Fruit fly (Drosophila melanogaster) whole organism, prepupa: ENCODE results near the gene Sar1.

Experiments used
- Blimp-1 ChIP-seq: fragments of 200-800 bp; sonication (Bioruptor generic); optimal IDR thresholded peaks from 3 replicates; lab custom pipeline; 2017; ENCODE audit warnings: missing biosample characterization, missing genetic modification characterization, mild to moderate bottlenecking, moderate library complexity, missing genetic modification reagents
- CG10631 ChIP-seq: fragments of 200-800 bp; sonication (Bioruptor generic); optimal IDR thresholded peaks from 2 replicates; lab custom pipeline; 2016; ENCODE audit warnings: missing biosample characterization, missing genetic modification characterization
- CG10669 ChIP-seq: fragments of 200-800 bp; sonication (Bioruptor generic); optimal IDR thresholded peaks from 3 replicates; lab custom pipeline; 2018; ENCODE audit warnings: missing biosample characterization, mild to moderate bottlenecking, missing genetic modification characterization, moderate library complexity
- CG11294 ChIP-seq: fragments of 200-800 bp; sonication (Bioruptor generic); IDR thresholded peaks from 2 replicates; pipeline ENCODE4 v1.3.6; 2022; ENCODE audit warnings: missing biosample characterization, missing genetic modification characterization
- CG11762 ChIP-seq: fragments of 200-800 bp; sonication (Bioruptor generic); optimal IDR thresholded peaks from 3 replicates; lab custom pipeline; 2016; ENCODE audit warnings: missing biosample characterization, missing genetic modification characterization; ENCODE audit not compliant: insufficient read depth
- CG15336 ChIP-seq: fragments of 200-800 bp; sonication (Bioruptor generic); IDR thresholded peaks from 2 replicates; pipeline ENCODE4 v1.3.6; 2022; ENCODE audit warnings: missing biosample characterization, missing genetic modification characterization
- CG1621 ChIP-seq: fragments of 200-800 bp; sonication (Bioruptor generic); optimal IDR thresholded peaks from 3 replicates; lab custom pipeline; 2018; ENCODE audit warnings: missing biosample characterization, mild to moderate bottlenecking, missing genetic modification characterization
- CG3032 ChIP-seq: fragments of 200-800 bp; optimal IDR thresholded peaks from 2 replicates; lab custom pipeline; 2019; ENCODE audit warnings: missing biosample characterization, mild to moderate bottlenecking, missing genetic modification characterization, moderate library complexity
- CG32006 ChIP-seq: fragments of 200-800 bp; sonication (Bioruptor generic); optimal IDR thresholded peaks from 3 replicates; lab custom pipeline; 2017; ENCODE audit warnings: missing biosample characterization, mild to moderate bottlenecking, missing genetic modification characterization
- CG4318 ChIP-seq: fragments of 200-800 bp; sonication (Bioruptor generic); optimal IDR thresholded peaks from 3 replicates; lab custom pipeline; 2017; ENCODE audit warnings: missing biosample characterization, mild to moderate bottlenecking, missing genetic modification characterization
- CG6792 ChIP-seq: fragments of 200-800 bp; sonication (Bioruptor generic); optimal IDR thresholded peaks from 3 replicates; lab custom pipeline; 2016; ENCODE audit warnings: missing biosample characterization, missing genetic modification characterization
- CG6854 ChIP-seq: fragments of 200-800 bp; sonication (Bioruptor generic); optimal IDR thresholded peaks from 2 replicates; lab custom pipeline; 2017; ENCODE audit warnings: missing biosample characterization, mild to moderate bottlenecking, missing genetic modification characterization
- CG7368 ChIP-seq: fragments of 200-800 bp; sonication (Bioruptor generic); optimal IDR thresholded peaks from 3 replicates; lab custom pipeline; 2016; ENCODE audit warnings: missing biosample characterization, missing genetic modification characterization
- CG8119 ChIP-seq: fragments of 200-800 bp; sonication (Bioruptor generic); IDR thresholded peaks from 3 replicates; pipeline ENCODE4 v1.3.6; 2022; ENCODE audit warnings: missing biosample characterization, missing genetic modification characterization
- CG8319 ChIP-seq: fragments of 200-800 bp; sonication (Bioruptor generic); optimal IDR thresholded peaks from 3 replicates; lab custom pipeline; 2016; ENCODE audit warnings: missing biosample characterization, missing genetic modification characterization
- CG8632 ChIP-seq: fragments of 200-800 bp; sonication (Bioruptor generic); optimal IDR thresholded peaks from 3 replicates; lab custom pipeline; 2016; ENCODE audit warnings: missing biosample characterization, missing genetic modification characterization
- Eip75B ChIP-seq: fragments of 200-800 bp; sonication (Bioruptor generic); optimal IDR thresholded peaks from 3 replicates; lab custom pipeline; 2016; ENCODE audit warnings: missing biosample characterization, missing genetic modification characterization
- Eip78C ChIP-seq: fragments of 200-800 bp; sonication (Bioruptor generic); peaks from one replicate; lab custom pipeline; 2016; ENCODE audit warnings: missing biosample characterization, missing genetic modification characterization
- Eip93F ChIP-seq: fragments of 200-800 bp; sonication (Bioruptor generic); optimal IDR thresholded peaks from 2 replicates; lab custom pipeline; 2016; ENCODE audit warnings: missing biosample characterization, mild to moderate bottlenecking, missing genetic modification characterization
- Ets96B ChIP-seq: fragments of 200-800 bp; optimal IDR thresholded peaks from 2 replicates; lab custom pipeline; 2019; ENCODE audit warnings: missing biosample characterization, mild to moderate bottlenecking, missing genetic modification characterization, moderate library complexity
- Gug ChIP-seq: fragments of 200-800 bp; sonication (Bioruptor generic); IDR thresholded peaks from 2 replicates; pipeline ENCODE4 v1.3.6; 2022; ENCODE audit warnings: missing biosample characterization, missing genetic modification characterization
- Hr38 ChIP-seq: sonication (Bioruptor generic); optimal IDR thresholded peaks from 2 replicates; lab custom pipeline; 2016; ENCODE audit warnings: missing biosample characterization, missing genetic modification characterization
- Hr4 ChIP-seq: fragments of 200-800 bp; sonication (Bioruptor generic); optimal IDR thresholded peaks from 3 replicates; lab custom pipeline; 2016; ENCODE audit warnings: missing biosample characterization, missing genetic modification characterization
- Lpt ChIP-seq: fragments of 200-800 bp; sonication (Bioruptor generic); optimal IDR thresholded peaks from 3 replicates; lab custom pipeline; 2016; ENCODE audit warnings: missing biosample characterization, missing genetic modification characterization
- Met ChIP-seq: fragments of 200-800 bp; sonication (Bioruptor generic); optimal IDR thresholded peaks from 3 replicates; lab custom pipeline; 2016; ENCODE audit warnings: missing biosample characterization, missing genetic modification characterization
- Smox ChIP-seq: fragments of 200-800 bp; sonication (Bioruptor generic); optimal IDR thresholded peaks from 3 replicates; lab custom pipeline; 2016; ENCODE audit warnings: missing biosample characterization, missing genetic modification characterization
- Sox102F ChIP-seq: fragments of 200-800 bp; sonication (Bioruptor generic); optimal IDR thresholded peaks from 2 replicates; lab custom pipeline; 2016; ENCODE audit warnings: missing biosample characterization, mild to moderate bottlenecking, missing genetic modification characterization
- achi ChIP-seq: fragments of 200-800 bp; sonication (Bioruptor generic); optimal IDR thresholded peaks from 3 replicates; lab custom pipeline; 2016; ENCODE audit warnings: missing biosample characterization, missing genetic modification characterization
- acj6 ChIP-seq: fragments of 200-800 bp; sonication (Bioruptor generic); optimal IDR thresholded peaks from 3 replicates; lab custom pipeline; 2016; ENCODE audit warnings: missing biosample characterization, missing genetic modification characterization
- cyc ChIP-seq: fragments of 200-800 bp; sonication (Bioruptor generic); optimal IDR thresholded peaks from 3 replicates; lab custom pipeline; 2016; ENCODE audit warnings: missing biosample characterization, missing genetic modification characterization
- dsx ChIP-seq: fragments of 200-800 bp; optimal IDR thresholded peaks from 3 replicates; lab custom pipeline; 2019; ENCODE audit warnings: missing biosample characterization, mild to moderate bottlenecking, missing genetic modification characterization, moderate library complexity; ENCODE audit not compliant: poor library complexity, severe bottlenecking
- eg ChIP-seq: fragments of 200-800 bp; sonication (Bioruptor generic); IDR thresholded peaks from 3 replicates; pipeline ENCODE4 v1.3.6; 2022; ENCODE audit warnings: missing biosample characterization, missing genetic modification characterization
- esn ChIP-seq: fragments of 200-800 bp; sonication (Bioruptor generic); optimal IDR thresholded peaks from 2 replicates; lab custom pipeline; 2016; ENCODE audit warnings: missing biosample characterization, mild to moderate bottlenecking, missing genetic modification characterization, moderate library complexity
- fd59A ChIP-seq: fragments of 200-800 bp; sonication (Bioruptor generic); optimal IDR thresholded peaks from 2 replicates; lab custom pipeline; 2017; ENCODE audit warnings: missing biosample characterization, mild to moderate bottlenecking, missing genetic modification characterization, missing genetic modification reagents
- lz ChIP-seq: fragments of 200-800 bp; sonication (Bioruptor generic); optimal IDR thresholded peaks from 3 replicates; lab custom pipeline; 2016; ENCODE audit warnings: missing biosample characterization, missing genetic modification characterization
- net ChIP-seq: fragments of 200-800 bp; sonication (Bioruptor generic); optimal IDR thresholded peaks from 3 replicates; lab custom pipeline; 2016; ENCODE audit warnings: missing biosample characterization, missing genetic modification characterization
- pdm3 ChIP-seq: fragments of 200-800 bp; sonication (Bioruptor generic); optimal IDR thresholded peaks from 3 replicates; lab custom pipeline; 2016; ENCODE audit warnings: missing biosample characterization, missing genetic modification characterization
- salr ChIP-seq, 2 experiments: fragments of 200-800 bp; sonication (Bioruptor generic); optimal IDR thresholded peaks; 3 replicates each; lab custom pipeline; 2016 to 2018; ENCODE audit warnings: missing biosample characterization in 2 of 2, missing genetic modification characterization in 2 of 2, mild to moderate bottlenecking in 1 of 2
- spab ChIP-seq: fragments of 200-800 bp; sonication (Bioruptor generic); optimal IDR thresholded peaks from 2 replicates; lab custom pipeline; 2017; ENCODE audit warnings: missing biosample characterization, mild to moderate bottlenecking, missing genetic modification characterization, missing genetic modification reagents
- ss ChIP-seq, 2 experiments: fragments of 200-800 bp; sonication (Bioruptor generic); optimal IDR thresholded peaks; 2 replicates in 1 of 2; 3 replicates in 1 of 2; lab custom pipeline; 2017 to 2018; ENCODE audit warnings: mild to moderate bottlenecking in 2 of 2, missing biosample characterization in 2 of 2, missing genetic modification characterization in 2 of 2, moderate library complexity in 1 of 2
- topi ChIP-seq: fragments of 200-800 bp; sonication (Bioruptor generic); optimal IDR thresholded peaks from 3 replicates; lab custom pipeline; 2016; ENCODE audit warnings: missing biosample characterization, missing genetic modification characterization

Sar1 gene

DNA sequence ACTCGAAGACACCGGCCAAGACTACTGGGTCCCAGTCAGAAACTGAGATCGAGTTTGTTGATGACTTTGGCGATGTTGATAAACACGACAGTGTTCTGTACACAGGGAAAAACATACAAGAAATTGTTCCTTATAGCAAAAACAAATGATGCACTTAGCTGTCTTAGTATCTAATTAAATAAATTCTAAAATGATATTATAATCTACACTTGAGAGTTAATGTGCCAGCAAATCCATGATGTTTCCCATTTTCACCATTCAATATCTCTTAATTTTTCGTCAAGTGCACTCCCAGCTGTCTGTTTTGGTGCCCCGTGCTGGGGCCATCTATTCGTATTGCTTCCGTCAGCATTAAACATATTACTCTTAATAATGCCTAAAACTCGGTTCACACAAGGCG is 43.8 kb downstream of the Sar1 start:
- TF ChIP-seq spab (GFP tag; lab: Kevin White, UChicago): no peak
- TF ChIP-seq achi (GFP tag; lab: Kevin White, UChicago): peak; percentile 44
- peak; percentile 42 for TF ChIP-seq Lpt (GFP tag; lab: Kevin White, UChicago)
- TF ChIP-seq dsx: peak; percentile 5
- no peak for TF ChIP-seq CG11294 (GFP tag; lab: Robert Waterston, UW)
- no peak for TF ChIP-seq CG6854 (GFP tag; lab: Kevin White, UChicago)
- TF ChIP-seq Ets96B (tag; lab: Kevin White, UChicago): peak; percentile 38
- no peak for TF ChIP-seq CG1621 (tag; lab: Kevin White, UChicago)
- TF ChIP-seq eg (GFP tag; lab: Robert Waterston, UW): peak; percentile 72
- TF ChIP-seq CG8632 (GFP tag; lab: Kevin White, UChicago): no peak
- TF ChIP-seq Smox: no peak
- TF ChIP-seq Hr4 (GFP tag; lab: Kevin White, UChicago): no peak
- TF ChIP-seq Blimp-1 (GFP tag; lab: Kevin White, UChicago): no peak
- peak; percentile 53 for TF ChIP-seq CG4318 (GFP tag; lab: Kevin White, UChicago)
- TF ChIP-seq CG3032 (tag; lab: Kevin White, UChicago): peak; percentile 50
- TF ChIP-seq Eip93F (GFP tag; lab: Kevin White, UChicago): no peak
- peak in 1 of 2 experiments; percentile 35 for TF ChIP-seq salr (GFP tag; optimal IDR thresholded peaks at IDR 0.05; lab: Kevin White, UChicago)
- TF ChIP-seq CG32006 (GFP tag; lab: Kevin White, UChicago): peak; percentile 76
- TF ChIP-seq ss (GFP tag; optimal IDR thresholded peaks at IDR 0.05; lab: Kevin White, UChicago): no peak
- TF ChIP-seq Eip78C: no peak
- TF ChIP-seq CG8319 (GFP tag; lab: Kevin White, UChicago): peak; percentile 1
- TF ChIP-seq CG15336 (GFP tag; lab: Robert Waterston, UW): peak; percentile 76
- no peak for TF ChIP-seq CG6792
- TF ChIP-seq Met (GFP tag; lab: Kevin White, UChicago): no peak
- TF ChIP-seq Hr38: no peak
- peak; percentile 7 for TF ChIP-seq CG11762 (GFP tag; lab: Kevin White, UChicago)
- TF ChIP-seq esn (GFP tag; lab: Kevin White, UChicago): no peak
- no peak for TF ChIP-seq Sox102F (GFP tag; lab: Kevin White, UChicago)
- TF ChIP-seq CG7368: peak; percentile 8
- peak; percentile 48 for TF ChIP-seq acj6
- no peak for TF ChIP-seq fd59A (GFP tag; lab: Kevin White, UChicago)
- TF ChIP-seq CG10631 (GFP tag; lab: Kevin White, UChicago): peak; percentile 47
- peak; percentile 44 for TF ChIP-seq pdm3 (GFP tag; lab: Kevin White, UChicago)
- TF ChIP-seq lz (GFP tag; lab: Kevin White, UChicago): no peak
- no peak for TF ChIP-seq cyc (GFP tag; lab: Kevin White, UChicago)
- no peak for TF ChIP-seq Eip75B
- TF ChIP-seq CG8119: peak; percentile 64
- peak; percentile 62; the same call in 1 of the 2 replicates for TF ChIP-seq Gug (GFP tag; lab: Robert Waterston, UW)

DNA sequence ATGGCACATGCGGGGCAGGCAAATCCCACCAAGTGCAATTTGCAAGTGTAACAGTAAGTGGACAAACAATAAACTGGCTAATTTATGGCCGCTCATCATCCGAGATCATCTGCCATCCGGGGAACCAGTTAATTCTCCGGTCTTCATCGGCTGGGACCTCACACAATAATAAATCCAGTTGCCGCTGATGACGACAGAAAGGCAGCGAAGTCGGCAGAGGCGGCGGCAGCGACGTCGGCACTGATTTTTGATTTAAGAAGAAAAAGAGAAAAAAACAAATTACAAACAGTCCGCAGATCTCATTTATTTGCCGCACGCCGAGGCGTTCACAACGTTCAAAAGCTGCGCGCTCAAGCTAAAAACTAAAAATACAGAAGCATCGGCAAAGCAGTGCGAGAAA is 45.9 kb downstream of the Sar1 start, which contains the start of gene CG13856:
TSS of gene CG13856 (plus strand) at position 301 of the 400 bp plus-strand sequence.
- no peak for TF ChIP-seq spab (GFP tag; lab: Kevin White, UChicago)
- TF ChIP-seq CG10669 (GFP tag; lab: Kevin White, UChicago): no peak
- no peak for TF ChIP-seq CG6792
- no peak for TF ChIP-seq topi
- no peak for TF ChIP-seq net (GFP tag; lab: Kevin White, UChicago)
- no peak for TF ChIP-seq dsx
- TF ChIP-seq Gug (GFP tag; lab: Robert Waterston, UW): no peak
